Fruit fly (Drosophila melanogaster) whole organism, pupa: ENCODE data around the gene CG43219.

ENCODE experiments used
- CG15710 ChIP-seq: fragments of 200-800 bp; sonication (Bioruptor generic); optimal IDR thresholded peaks from 2 replicates; lab custom pipeline; 2018; ENCODE audit warnings: missing biosample characterization, mild to moderate bottlenecking, missing genetic modification characterization, moderate library complexity
- CG32121 ChIP-seq: fragments of 200-800 bp; sonication (Bioruptor generic); IDR thresholded peaks from 2 replicates; pipeline ENCODE4 v1.3.6; 2022; ENCODE audit warnings: missing biosample characterization, missing genetic modification characterization
- CG34367 ChIP-seq: fragments of 200-800 bp; sonication (Bioruptor generic); optimal IDR thresholded peaks from 2 replicates; lab custom pipeline; 2018; ENCODE audit warnings: missing biosample characterization, mild to moderate bottlenecking, missing genetic modification characterization
- CG4496 ChIP-seq: fragments of 200-800 bp; sonication (Bioruptor generic); IDR thresholded peaks from 3 replicates; pipeline ENCODE4 v1.3.6; 2022; ENCODE audit warnings: missing biosample characterization, missing genetic modification characterization
- CG8159 ChIP-seq: fragments of 200-800 bp; sonication (Bioruptor generic); optimal IDR thresholded peaks from 3 replicates; lab custom pipeline; 2018; ENCODE audit warnings: missing biosample characterization, mild to moderate bottlenecking, missing genetic modification characterization, moderate library complexity
- CG9948 ChIP-seq: fragments of 200-800 bp; sonication (Bioruptor generic); optimal IDR thresholded peaks from 2 replicates; lab custom pipeline; 2018; ENCODE audit warnings: missing biosample characterization, mild to moderate bottlenecking, missing genetic modification characterization, moderate library complexity
- EcR ChIP-seq: fragments of 200-800 bp; sonication (Bioruptor generic); optimal IDR thresholded peaks from 3 replicates; lab custom pipeline; 2019; ENCODE audit warnings: missing biosample characterization, missing genetic modification characterization, mild to moderate bottlenecking, moderate library complexity, missing genetic modification reagents
- Ets98B ChIP-seq: fragments of 200-800 bp; sonication (Bioruptor generic); IDR thresholded peaks from 2 replicates; pipeline ENCODE4 v1.3.6; 2022; ENCODE audit warnings: missing biosample characterization, missing genetic modification characterization
- Pif1A ChIP-seq: fragments of 200-800 bp; sonication (Bioruptor generic); optimal IDR thresholded peaks from 3 replicates; lab custom pipeline; 2016; ENCODE audit warnings: missing biosample characterization, missing genetic modification characterization
- Snoo ChIP-seq: fragments of 200-800 bp; sonication (Bioruptor generic); optimal IDR thresholded peaks from 3 replicates; lab custom pipeline; 2017; ENCODE audit warnings: missing biosample characterization, mild to moderate bottlenecking, missing genetic modification characterization, inconsistent platforms
- fd96Ca ChIP-seq: fragments of 200-800 bp; sonication (Bioruptor generic); IDR thresholded peaks from 3 replicates; pipeline ENCODE4 v1.3.6; 2022; ENCODE audit warnings: missing biosample characterization, missing genetic modification characterization
- gl ChIP-seq: fragments of 200-800 bp; sonication (Bioruptor generic); optimal IDR thresholded peaks from 2 replicates; lab custom pipeline; 2018; ENCODE audit warnings: missing biosample characterization, mild to moderate bottlenecking, missing genetic modification characterization
- rn ChIP-seq: fragments of 200-800 bp; sonication (Bioruptor generic); IDR thresholded peaks from 2 replicates; pipeline ENCODE4 v1.3.6; 2022; ENCODE audit warnings: missing biosample characterization, missing genetic modification characterization

- TF ChIP-seq rn (GFP tag; lab: Robert Waterston, UW) = no peak
- no peak for TF ChIP-seq Pif1A (GFP tag; lab: Kevin White, UChicago)
- TF ChIP-seq CG32121 (GFP tag; lab: Robert Waterston, UW) = 0 out of 2 replicates have a peak, but pooled peaks have one; percentile 29
- peak; percentile 50; the same call in 1 of the 3 replicates for TF ChIP-seq fd96Ca (GFP tag; lab: Robert Waterston, UW)
- no peak for TF ChIP-seq CG8159 (tag; lab: Kevin White, UChicago)
- TF ChIP-seq Ets98B (GFP tag; lab: Robert Waterston, UW) = peak; percentile 41; the same call in 1 of the 2 replicates
- no peak for TF ChIP-seq Snoo
- TF ChIP-seq EcR = no peak
- TF ChIP-seq CG4496 (GFP tag; lab: Robert Waterston, UW) = no peak
- TF ChIP-seq CG15710 (tag; lab: Kevin White, UChicago) = no peak
- no peak for TF ChIP-seq gl (tag; lab: Kevin White, UChicago)
- TF ChIP-seq CG9948 = no peak
- no peak for TF ChIP-seq CG34367 (tag; lab: Kevin White, UChicago)
Observed at dm6 chr3L:21226309-21226708, 6.1 kb downstream of the CG43219 start, which contains the start of gene Eip78C.
